Fruit fly (Drosophila melanogaster): ENCODE measurements around the gene Hibch.

Hibch gene

dm6 chr3R:15319912-15320746 is 36.9 kb upstream of the Hibch start, which contains the start of the genes CG6276 and CG44040 (continued):
- TF ChIP-seq exex (tag; optimal IDR thresholded peaks at IDR 0.05) (no peak), ERR (GFP tag; optimal IDR thresholded peaks at IDR 0.05) (no peak), Scr (GFP tag; IDR thresholded peaks at IDR 0.05; ENCODE audit: partially characterized antibody) (no peak), sr (GFP tag; IDR thresholded peaks at IDR 0.05) (no peak), CG34376 (GFP tag; optimal IDR thresholded peaks at IDR 0.05) (peak; percentile 58), Taf1 (GFP tag; IDR thresholded peaks at IDR 0.05) (no peak), Ptx1 (GFP tag; IDR thresholded peaks at IDR 0.05) (peak; percentile 40; the same call in 1 of the 2 replicates), ewg (GFP tag; optimal IDR thresholded peaks at IDR 0.05) (no peak), tap (tag; optimal IDR thresholded peaks at IDR 0.05) (peak; percentile 9), Aef1 (GFP tag; IDR thresholded peaks at IDR 0.05) (no peak), stwl (tag; optimal IDR thresholded peaks at IDR 0.05) (peak; percentile 40), nmo (GFP tag; optimal IDR thresholded peaks at IDR 0.05) (peak; percentile 34), Trl (optimal IDR thresholded peaks at IDR 0.05) (no peak), Trl (GFP tag; optimal IDR thresholded peaks at IDR 0.05) (no peak), pfk (GFP tag; optimal IDR thresholded peaks at IDR 0.05) (no peak), Hr78 (GFP tag; optimal IDR thresholded peaks at IDR 0.05) (no peak), HLH4C (GFP tag; IDR thresholded peaks at IDR 0.05; ENCODE audit: partially characterized antibody) (no peak), Drgx (GFP tag; IDR thresholded peaks at IDR 0.05) (peak; percentile 64), Neu2 (GFP tag; optimal IDR thresholded peaks at IDR 0.05; ENCODE audit: borderline replicate concordance) (no peak), grau (tag; optimal IDR thresholded peaks at IDR 0.05) (peak; percentile 54), CG12659 (GFP tag; optimal IDR thresholded peaks at IDR 0.05) (peak; percentile 37), psq (GFP tag; optimal IDR thresholded peaks at IDR 0.05) (no peak), abd-A (tag; optimal IDR thresholded peaks at IDR 0.05) (no peak), ap (GFP tag; IDR thresholded peaks at IDR 0.05) (no peak), scrt (GFP tag; optimal IDR thresholded peaks at IDR 0.05) (no peak), zf30C (GFP tag; optimal IDR thresholded peaks at IDR 0.05) (no peak), CG2712 (tag; optimal IDR thresholded peaks at IDR 0.05) (peak; percentile 53), CG9817 (tag; optimal IDR thresholded peaks at IDR 0.05) (peak; percentile 42), repo (GFP tag; optimal IDR thresholded peaks at IDR 0.05) (no peak), CG10565 (GFP tag; optimal IDR thresholded peaks at IDR 0.05) (no peak), BEAF-32 (GFP tag; optimal IDR thresholded peaks at IDR 0.05) (peak; percentile 24), lola (GFP tag; optimal IDR thresholded peaks at IDR 0.05) (peak in 1 of 3 experiments; percentile 19), lov (optimal IDR thresholded peaks at IDR 0.05) (no peak), lov (GFP tag; IDR thresholded peaks at IDR 0.05) (no peak), Med (GFP tag) (peak; percentile 94), mam (GFP tag; optimal IDR thresholded peaks at IDR 0.05) (peak; percentile 26), CG8478 (optimal IDR thresholded peaks at IDR 0.05) (no peak), CG11695 (GFP tag; IDR thresholded peaks at IDR 0.05) (peak; percentile 6; the same call in 1 of the 3 replicates), fu2 (GFP tag; optimal IDR thresholded peaks at IDR 0.05) (no peak), CG8290 (GFP tag; optimal IDR thresholded peaks at IDR 0.05) (no peak), CG8290 (tag; optimal IDR thresholded peaks at IDR 0.05) (peak; percentile 24 to 69), Sox102F (GFP tag; optimal IDR thresholded peaks at IDR 0.05) (peak; percentile 35), gfzf (GFP tag; optimal IDR thresholded peaks at IDR 0.05) (no peak), ac (GFP tag; optimal IDR thresholded peaks at IDR 0.05) (no peak), tio (GFP tag; optimal IDR thresholded peaks at IDR 0.05) (no peak), Hand (GFP tag; optimal IDR thresholded peaks at IDR 0.05) (peak; percentile 57), Hr51 (GFP tag; optimal IDR thresholded peaks at IDR 0.05) (peak in 1 of 2 experiments; percentile 57), CG13296 (GFP tag; optimal IDR thresholded peaks at IDR 0.05) (peak; percentile 43), CG4360 (GFP tag; IDR thresholded peaks at IDR 0.05) (no peak)
